Fruit fly (Drosophila melanogaster) whole organism, wandering third instar larva: Measurements from ENCODE around the gene CG3434.

ENCODE experiments used
- Dif ChIP-seq: fragments of 200-275, 200-300 bp; sonication (Bioruptor generic); optimal IDR thresholded peaks from 2 replicates; lab custom pipeline; 2018; ENCODE audit warnings: missing biosample characterization, missing genetic modification characterization; ENCODE audit not compliant: partially characterized antibody
- GATAd ChIP-seq: sonication (Bioruptor generic); optimal IDR thresholded peaks from 2 replicates; lab custom pipeline; 2016; ENCODE audit warnings: missing biosample characterization, missing genetic modification characterization
- HLH106 ChIP-seq: fragments of 200-800 bp; optimal IDR thresholded peaks from 3 replicates; lab custom pipeline; 2019; ENCODE audit warnings: missing biosample characterization, mild to moderate bottlenecking, missing genetic modification characterization, moderate library complexity
- Hnf4 ChIP-seq: fragments of 200-800 bp; sonication (Bioruptor generic); optimal IDR thresholded peaks from 2 replicates; lab custom pipeline; 2016; ENCODE audit warnings: missing biosample characterization, mild to moderate bottlenecking, missing genetic modification characterization
- Hr78 ChIP-seq: fragments of >200 bp; optimal IDR thresholded peaks from 2 replicates; lab custom pipeline; 2017; ENCODE audit warnings: missing biosample characterization, missing genetic modification characterization
- Jra ChIP-seq: sonication (Bioruptor generic); optimal IDR thresholded peaks from 2 replicates; lab custom pipeline; 2016; ENCODE audit warnings: missing biosample characterization, missing genetic modification characterization
- foxo ChIP-seq, 2 experiments: fragments of 200-800 bp; sonication (Bioruptor generic); optimal IDR thresholded peaks; 2 replicates in 1 of 2; 3 replicates in 1 of 2; lab custom pipeline; 2016 to 2017; ENCODE audit warnings: missing biosample characterization in 2 of 2, missing genetic modification characterization in 2 of 2
- h ChIP-seq: fragments of 200-800 bp; sonication (Bioruptor generic); optimal IDR thresholded peaks from 3 replicates; lab custom pipeline; 2016; ENCODE audit warnings: missing biosample characterization, mild to moderate bottlenecking, missing genetic modification characterization
- pan ChIP-seq: fragments of >200 bp; optimal IDR thresholded peaks from 2 replicates; lab custom pipeline; 2017
- psq ChIP-seq: fragments of 200-800 bp; sonication (Bioruptor generic); optimal IDR thresholded peaks from 3 replicates; lab custom pipeline; 2017; ENCODE audit warnings: missing biosample characterization, mild to moderate bottlenecking, missing genetic modification characterization, moderate library complexity
- rgr ChIP-seq: fragments of 200-800 bp; sonication (Bioruptor generic); optimal IDR thresholded peaks from 3 replicates; lab custom pipeline; 2016; ENCODE audit warnings: missing biosample characterization, mild to moderate bottlenecking, missing genetic modification characterization
- sv ChIP-seq: fragments of 200-800 bp; sonication (Bioruptor generic); optimal IDR thresholded peaks from 3 replicates; lab custom pipeline; 2016; ENCODE audit warnings: missing biosample characterization, missing genetic modification characterization
- tai ChIP-seq: sonication (Bioruptor generic); optimal IDR thresholded peaks from 2 replicates; lab custom pipeline; 2016; ENCODE audit warnings: missing biosample characterization, missing genetic modification characterization
- usp ChIP-seq: fragments of >200 bp; optimal IDR thresholded peaks from 2 replicates; lab custom pipeline; 2017; ENCODE audit warnings: missing biosample characterization, missing genetic modification characterization

The CG3434 gene

DNA sequence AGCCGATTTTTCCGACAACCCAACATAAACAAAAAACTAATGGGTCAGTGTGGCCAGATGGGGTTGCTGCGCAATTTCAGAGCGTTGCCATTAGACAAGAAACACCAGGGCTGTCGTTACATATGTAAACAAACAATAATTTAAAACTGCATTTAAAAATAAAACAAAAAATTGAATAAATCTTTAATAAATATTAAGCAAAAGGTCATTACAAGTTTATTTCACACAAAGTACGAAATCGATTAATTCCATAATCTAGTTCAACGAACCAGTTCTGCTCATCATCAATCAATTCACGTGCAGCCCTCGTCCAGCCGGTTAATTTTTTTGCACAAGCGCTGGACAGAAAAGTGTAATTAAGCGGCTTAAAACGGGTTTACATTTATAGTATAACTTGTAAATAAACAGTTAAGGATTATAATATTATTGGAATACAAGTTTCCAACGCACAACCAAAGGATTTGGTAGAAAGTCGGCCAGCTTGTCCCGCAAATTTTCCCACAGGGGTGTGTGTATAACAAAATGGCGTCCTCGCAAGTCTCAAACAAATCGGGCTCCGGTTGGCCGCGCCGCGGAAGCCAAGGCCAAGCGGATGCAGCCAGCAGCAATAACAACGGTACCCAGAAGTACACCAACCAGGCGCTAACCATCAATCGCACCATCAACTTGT, 49.7 kb downstream of the CG3434 start, which contains the start of the genes CG4022 and Cpsf5 (continued):
- TF ChIP-seq GATAd (GFP tag; lab: Kevin White, UChicago): peak; percentile 22
- TF ChIP-seq Hnf4 (GFP tag; lab: Kevin White, UChicago): peak; percentile 77
- TF ChIP-seq Hr78 (GFP tag; lab: Kevin White, UChicago): no peak
- peak; percentile 77 for TF ChIP-seq h (GFP tag; lab: Kevin White, UChicago)
- peak; percentile 88 for TF ChIP-seq rgr (GFP tag; lab: Kevin White, UChicago)
- peak; percentile 81 for TF ChIP-seq sv (GFP tag; lab: Kevin White, UChicago)
- TF ChIP-seq foxo (GFP tag; optimal IDR thresholded peaks at IDR 0.05; lab: Kevin White, UChicago): peak in 1 of 2 experiments; percentile 86
- no peak for TF ChIP-seq tai (GFP tag; lab: Kevin White, UChicago)
- TF ChIP-seq Jra (GFP tag; lab: Kevin White, UChicago): peak; percentile 77
- TF ChIP-seq psq: peak; percentile 58

DNA sequence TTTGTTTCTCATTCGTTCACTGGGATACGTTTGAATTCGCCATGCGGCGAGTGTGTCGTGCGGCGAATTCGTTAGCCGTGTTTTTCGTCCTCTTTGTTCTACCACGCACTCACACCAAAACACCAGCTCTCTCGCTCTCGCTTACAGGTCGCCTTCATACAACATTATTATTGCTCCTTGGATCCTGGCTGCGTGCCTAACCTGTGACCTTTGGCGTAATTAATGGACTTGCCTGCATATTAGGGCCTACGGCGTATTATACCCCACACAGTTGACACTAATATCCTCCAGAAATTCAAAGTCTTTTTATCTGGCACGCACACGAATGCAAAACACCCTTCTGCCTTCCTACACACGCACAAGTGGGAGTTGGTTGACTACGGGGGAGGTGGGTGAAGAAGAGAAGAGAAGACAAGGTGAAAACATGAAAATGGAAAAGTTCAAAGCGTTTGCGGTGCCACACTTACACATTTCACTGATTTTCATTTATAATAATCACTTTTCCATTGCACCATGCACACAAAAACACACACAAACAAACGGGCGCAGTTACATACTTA, 50.5 kb downstream of the CG3434 start:
- no peak for TF ChIP-seq Jra (GFP tag; lab: Kevin White, UChicago)
- TF ChIP-seq psq: peak; percentile 15
- no peak for TF ChIP-seq pan (lab: Kevin White, UChicago)
- TF ChIP-seq HLH106 (tag; lab: Kevin White, UChicago): no peak
- TF ChIP-seq Dif (GFP tag; lab: Kevin White, UChicago): no peak
- TF ChIP-seq usp (GFP tag; lab: Kevin White, UChicago): no peak
- TF ChIP-seq, all 38 proteins: peak for 1
